Worm (Caenorhabditis elegans) whole organism, young adult: ENCODE data around the gene eelo-2.

ENCODE experiments used
- B0336.3 ChIP-seq: fragments of 200-800 bp; sonication (Bioruptor generic); IDR thresholded peaks from 2 replicates; pipeline ENCODE4 v1.3.6; 2022; ENCODE audit warnings: missing genetic modification characterization, missing compliant biosample characterization
- C06A6.2 ChIP-seq: fragments of 200-800 bp; sonication (Bioruptor generic); conservative IDR thresholded peaks from 2 replicates; pipeline ENCODE4 v1.3.6; 2022; ENCODE audit warnings: missing genetic modification characterization, missing compliant biosample characterization
- F57A8.1 ChIP-seq: fragments of 200-800 bp; sonication (Bioruptor generic); optimal IDR thresholded peaks from 2 replicates; lab custom pipeline; 2018; ENCODE audit warnings: mild to moderate bottlenecking, missing genetic modification characterization, moderate library complexity, missing compliant biosample characterization
- bed-1 ChIP-seq: fragments of 200-800 bp; sonication (Bioruptor generic); IDR thresholded peaks from 2 replicates; pipeline ENCODE4 v1.3.6; 2022; ENCODE audit warnings: missing genetic modification reagents, missing genetic modification characterization, missing compliant biosample characterization
- dpff-1 ChIP-seq: sonication (generic microtip); optimal IDR thresholded peaks from 2 replicates; lab custom pipeline; 2017; ENCODE audit warnings: mild to moderate bottlenecking, missing genetic modification characterization, missing compliant biosample characterization
- dpl-1 ChIP-seq: fragments of 150-350 bp; optimal IDR thresholded peaks from 2 replicates; lab custom pipeline; 2014; ENCODE audit warnings: missing biosample characterization, missing genetic modification reagents, missing genetic modification characterization
- him-1 ChIP-seq: sonication (generic microtip); optimal IDR thresholded peaks from 2 replicates; lab custom pipeline; 2016; ENCODE audit warnings: missing genotype, missing genetic modification reagents, missing genetic modification characterization, missing compliant biosample characterization
- lin-35 ChIP-seq, 3 experiments: fragments of 150-350 bp in 2 of 3; sonication (generic microtip) in 1 of 3; optimal IDR thresholded peaks; 2 replicates each; lab custom pipeline; 2014 to 2018; ENCODE audit warnings: missing biosample characterization in 3 of 3, missing genetic modification characterization in 3 of 3, missing genetic modification reagents in 3 of 3
- lin-54 ChIP-seq: fragments of 200-800 bp; sonication (Bioruptor generic); optimal IDR thresholded peaks from 2 replicates; lab custom pipeline; 2018; ENCODE audit warnings: mild to moderate bottlenecking, missing genetic modification characterization, missing compliant biosample characterization
- madf-10 ChIP-seq: sonication (generic microtip); optimal IDR thresholded peaks from 2 replicates; lab custom pipeline; 2016; ENCODE audit warnings: mild to moderate bottlenecking, missing genetic modification characterization, missing compliant biosample characterization
- madf-3 ChIP-seq: fragments of 200-800 bp; sonication (Bioruptor generic); IDR thresholded peaks from 2 replicates; pipeline ENCODE4 v1.3.6; 2022; ENCODE audit warnings: missing genetic modification reagents, missing genetic modification characterization, missing compliant biosample characterization
- mes-4 ChIP-seq: sonication (generic microtip); optimal IDR thresholded peaks from 2 replicates; lab custom pipeline; 2016; ENCODE audit warnings: missing genotype, missing genetic modification characterization, missing compliant biosample characterization
- nfya-1 ChIP-seq: sonication (generic microtip); optimal IDR thresholded peaks from 2 replicates; lab custom pipeline; 2017; ENCODE audit warnings: antibody characterized with exemption, missing compliant biosample characterization, missing genetic modification characterization, borderline replicate concordance; ENCODE audit not compliant: insufficient read depth
- nfyb-1 ChIP-seq: fragments of 200-800 bp; sonication (Bioruptor generic); IDR thresholded peaks from 2 replicates; pipeline ENCODE4 v1.3.6; 2022; ENCODE audit warnings: missing genetic modification reagents, missing genetic modification characterization, missing compliant biosample characterization
- nhr-80 ChIP-seq: sonication (generic microtip); optimal IDR thresholded peaks from 2 replicates; lab custom pipeline; 2016; ENCODE audit warnings: missing genetic modification characterization, missing compliant biosample characterization
- snpc-3.4 ChIP-seq: sonication (generic microtip); optimal IDR thresholded peaks from 2 replicates; lab custom pipeline; 2017; ENCODE audit warnings: missing genetic modification characterization, mild to moderate bottlenecking, missing compliant biosample characterization, antibody characterized with exemption, moderate library complexity, missing genotype, missing genetic modification reagents
- unc-62 ChIP-seq: fragments of 150-350 bp; optimal IDR thresholded peaks from 2 replicates; lab custom pipeline; 2014; ENCODE audit warnings: missing biosample characterization, missing genetic modification reagents, missing genetic modification characterization
- ztf-18 ChIP-seq: sonication (generic microtip); optimal IDR thresholded peaks from 2 replicates; lab custom pipeline; 2016; ENCODE audit warnings: missing genotype, mild to moderate bottlenecking, missing genetic modification characterization, missing compliant biosample characterization
- ztf-28 ChIP-seq: fragments of 200-800 bp; sonication (Bioruptor generic); IDR thresholded peaks from 2 replicates; pipeline ENCODE4 v1.3.6; 2022; ENCODE audit warnings: missing genetic modification reagents, missing genetic modification characterization, missing compliant biosample characterization

Gene eelo-2

DNA sequence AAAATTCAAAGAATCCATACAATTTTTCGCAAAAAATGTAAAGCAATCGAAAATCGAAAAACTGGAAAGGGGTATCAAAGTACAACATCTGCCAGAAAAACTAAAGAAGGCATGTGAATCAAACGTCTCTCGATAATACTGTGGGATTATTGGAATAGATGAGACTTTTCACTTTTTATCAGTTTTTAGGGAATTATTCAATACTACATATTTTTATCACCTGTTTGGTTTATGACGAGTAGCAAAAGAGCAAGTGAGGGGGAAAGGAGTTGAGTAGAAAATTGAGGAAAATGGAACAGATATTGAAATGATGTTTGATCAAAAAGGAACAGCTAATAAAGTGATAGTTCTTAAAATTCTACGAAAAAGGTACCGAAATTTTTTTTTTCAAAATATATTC is 43.1 kb downstream of the eelo-2 start:
- TF ChIP-seq F57A8.1 (GFP tag; lab: Kevin White, UChicago), result no peak
- peak; percentile 9 for TF ChIP-seq nhr-80 (tag; lab: Kevin White, UChicago)
- TF ChIP-seq, all 124 proteins: peak for 1

DNA sequence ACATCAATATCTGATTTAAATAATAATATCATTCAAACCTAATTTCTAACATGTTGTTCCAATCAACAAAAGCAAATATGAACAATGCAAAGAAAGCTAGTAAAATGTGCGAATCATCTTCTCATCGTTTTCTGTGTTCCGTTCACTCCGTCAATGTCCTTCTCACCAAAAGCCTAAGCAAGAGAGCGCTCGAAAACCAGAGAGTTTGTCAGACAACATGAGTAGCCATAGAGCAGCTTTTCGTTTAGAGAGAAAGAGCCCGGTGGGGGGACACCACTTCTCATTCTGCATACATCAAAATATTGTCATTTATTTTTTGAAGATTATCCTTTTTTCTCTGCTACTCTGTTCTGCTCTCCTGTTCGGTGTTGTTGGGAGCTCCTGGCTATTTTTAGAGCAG is 43.7 kb downstream of the eelo-2 start:
- no peak for TF ChIP-seq C06A6.2 (GFP tag; lab: Robert Waterston, UW)
- no peak for TF ChIP-seq B0336.3
- TF ChIP-seq madf-10 (tag; lab: Kevin White, UChicago), result no peak
- TF ChIP-seq dpl-1 (GFP tag; lab: Kevin White, UChicago), result no peak
- TF ChIP-seq unc-62 (GFP tag; lab: Kevin White, UChicago), result no peak
- no peak for TF ChIP-seq lin-54 (GFP tag; lab: Kevin White, UChicago)
- no peak for TF ChIP-seq dpff-1 (tag; lab: Kevin White, UChicago)
- no peak for TF ChIP-seq ztf-28 (GFP tag; lab: Robert Waterston, UW)
- TF ChIP-seq mes-4 (tag; lab: Kevin White, UChicago), result no peak
- no peak for TF ChIP-seq him-1
- TF ChIP-seq madf-3 (GFP tag; lab: Robert Waterston, UW), result no peak

DNA sequence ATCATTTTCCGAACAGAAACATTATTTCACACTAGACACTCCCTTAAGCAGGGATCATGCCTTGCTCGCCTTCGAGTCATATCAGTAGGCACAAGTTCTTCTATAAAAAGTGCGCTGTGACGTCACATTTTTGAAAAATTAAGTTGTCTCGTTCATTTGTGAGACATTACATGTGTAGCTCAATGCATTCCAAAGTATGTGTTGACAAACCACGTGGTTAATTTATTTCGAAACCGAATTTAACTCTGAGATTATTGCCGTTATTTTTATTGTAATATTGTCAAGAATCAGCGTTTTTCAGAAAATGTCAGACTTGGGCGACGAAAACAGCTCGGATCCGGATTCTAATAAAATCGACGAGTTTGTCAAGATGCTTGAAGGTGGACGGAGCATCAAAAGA is 44.6 kb downstream of the eelo-2 start, which contains the start of gene T28F3.5:
Gene T28F3.5 (plus strand): TSS at position 301 of the 400 bp plus-strand sequence.
- no peak for TF ChIP-seq bed-1
- TF ChIP-seq nfya-1 (tag; lab: Kevin White, UChicago), result no peak
- no peak for TF ChIP-seq snpc-3.4 (tag; lab: Kevin White, UChicago)
- TF ChIP-seq nfyb-1 (GFP tag; lab: Robert Waterston, UW), result no peak

DNA sequence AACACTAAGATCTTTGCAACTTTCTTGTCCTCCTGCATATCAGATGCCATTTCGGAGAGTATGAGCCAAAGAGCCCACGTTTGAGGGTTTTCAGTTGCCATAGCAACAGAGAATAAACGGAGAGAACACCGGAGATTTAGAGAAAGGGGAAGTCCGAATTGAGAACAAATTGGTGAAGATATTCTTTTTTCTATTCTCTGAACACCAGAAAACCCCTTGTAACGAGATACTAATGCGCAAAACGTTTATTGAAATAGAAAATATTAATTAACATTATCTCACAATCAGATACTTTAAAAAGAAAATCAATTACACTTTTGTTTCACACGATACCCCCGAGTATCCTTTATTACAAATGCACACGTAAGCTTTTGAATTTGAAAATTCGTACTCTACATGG is 52.0 kb downstream of the eelo-2 start, which contains the start of gene ifta-2:
Gene ifta-2 (minus strand): TSS at position 101 of the 400 bp plus-strand sequence.
- TF ChIP-seq lin-35 (GFP tag; optimal IDR thresholded peaks at IDR 0.05; lab: Kevin White, UChicago) (no peak), ztf-18 (no peak)
